Fruit fly (Drosophila melanogaster) whole organism, embryonic: Measurements from ENCODE around the gene RhoGAP93B.

Experiments used
- Adf1 ChIP-seq: fragments of 200-800 bp; sonication (Bioruptor generic); IDR thresholded peaks from 2 replicates; pipeline ENCODE4 v1.3.6; 2022; ENCODE audit warnings: missing biosample characterization, missing genetic modification characterization
- CG10654 ChIP-seq: fragments of 200-800 bp; sonication (Bioruptor generic); optimal IDR thresholded peaks from 2 replicates; lab custom pipeline; 2016; ENCODE audit warnings: missing biosample characterization, missing genetic modification characterization
- CG11695 ChIP-seq: fragments of 200-800 bp; sonication (Bioruptor generic); IDR thresholded peaks from 3 replicates; pipeline ENCODE4 v1.3.6; 2022; ENCODE audit warnings: missing biosample characterization, missing genetic modification characterization
- CG12299 ChIP-seq: fragments of 200-800 bp; sonication (Bioruptor generic); optimal IDR thresholded peaks from 2 replicates; lab custom pipeline; 2018; ENCODE audit warnings: missing biosample characterization, mild to moderate bottlenecking, missing genetic modification characterization
- CG14014 ChIP-seq: fragments of 200-800 bp; sonication (Bioruptor generic); IDR thresholded peaks from 2 replicates; pipeline ENCODE4 v1.3.6; 2022; ENCODE audit warnings: missing biosample characterization, missing genetic modification characterization
- CG15269 ChIP-seq: fragments of 200-800 bp; sonication (Bioruptor generic); optimal IDR thresholded peaks from 2 replicates; lab custom pipeline; 2018; ENCODE audit warnings: missing biosample characterization, mild to moderate bottlenecking, missing genetic modification characterization, moderate library complexity
- CG15696 ChIP-seq: fragments of 200-800 bp; sonication (Bioruptor generic); optimal IDR thresholded peaks from 2 replicates; lab custom pipeline; 2019; ENCODE audit warnings: missing biosample characterization, mild to moderate bottlenecking, missing genetic modification characterization, moderate library complexity
- CG18011 ChIP-seq: fragments of 200-800 bp; sonication (Bioruptor generic); optimal IDR thresholded peaks from 2 replicates; lab custom pipeline; 2017; ENCODE audit warnings: missing biosample characterization, missing genetic modification characterization, mild to moderate bottlenecking, moderate library complexity, missing genotype
- CG18476 ChIP-seq: fragments of 200-800 bp; sonication (Bioruptor generic); optimal IDR thresholded peaks from 2 replicates; lab custom pipeline; 2016; ENCODE audit warnings: missing biosample characterization, mild to moderate bottlenecking, missing genetic modification characterization
- CG2129 ChIP-seq: fragments of 200-800 bp; sonication (Bioruptor generic); IDR thresholded peaks from 2 replicates; pipeline ENCODE4 v1.3.6; 2022; ENCODE audit warnings: missing biosample characterization, missing genetic modification characterization; ENCODE audit not compliant: partially characterized antibody
- CG33213 ChIP-seq: fragments of 200-800 bp; sonication (Bioruptor generic); optimal IDR thresholded peaks from 3 replicates; lab custom pipeline; 2016; ENCODE audit warnings: missing biosample characterization, missing genetic modification characterization
- CG3407 ChIP-seq: fragments of 200-800 bp; sonication (Bioruptor generic); optimal IDR thresholded peaks from 2 replicates; lab custom pipeline; 2018; ENCODE audit warnings: missing biosample characterization, mild to moderate bottlenecking, missing genetic modification characterization
- CG42726 ChIP-seq: fragments of 200-800 bp; sonication (Bioruptor generic); IDR thresholded peaks from 2 replicates; pipeline ENCODE4 v1.3.6; 2022; ENCODE audit warnings: missing biosample characterization, missing genetic modification characterization; ENCODE audit not compliant: partially characterized antibody
- CG4282 ChIP-seq: fragments of 200-800 bp; sonication (Bioruptor generic); optimal IDR thresholded peaks from 2 replicates; lab custom pipeline; 2016; ENCODE audit warnings: missing biosample characterization, missing genetic modification characterization
- CG4404 ChIP-seq: fragments of 200-800 bp; sonication (Bioruptor generic); IDR thresholded peaks from 2 replicates; pipeline ENCODE4 v1.3.6; 2022; ENCODE audit warnings: missing biosample characterization, missing genetic modification characterization
- CG4617 ChIP-seq: fragments of 200-800 bp; sonication (Bioruptor generic); optimal IDR thresholded peaks from 3 replicates; lab custom pipeline; 2016; ENCODE audit warnings: missing biosample characterization, missing genetic modification characterization, borderline replicate concordance
- CG7786 ChIP-seq: fragments of 200-800 bp; sonication (Bioruptor generic); optimal IDR thresholded peaks from 2 replicates; lab custom pipeline; 2016; ENCODE audit warnings: missing biosample characterization, missing genetic modification characterization
- CG7987 ChIP-seq: fragments of 200-800 bp; sonication (Bioruptor generic); optimal IDR thresholded peaks from 2 replicates; lab custom pipeline; 2018; ENCODE audit warnings: missing biosample characterization, mild to moderate bottlenecking, missing genetic modification characterization, moderate library complexity
- CG9817 ChIP-seq: fragments of 200-800 bp; sonication (Bioruptor generic); optimal IDR thresholded peaks from 2 replicates; lab custom pipeline; 2018; ENCODE audit warnings: missing biosample characterization, mild to moderate bottlenecking, missing genetic modification characterization, moderate library complexity
- D ChIP-seq, 2 experiments: fragments of 200-800 bp in 1 of 2; fragments of >200 bp in 1 of 2; sonication (Bioruptor generic) in 1 of 2; optimal IDR thresholded peaks; 2 replicates in 1 of 2; 3 replicates in 1 of 2; lab custom pipeline; 2017; ENCODE audit warnings: mild to moderate bottlenecking in 1 of 2, missing biosample characterization in 1 of 2, missing genetic modification characterization in 1 of 2, missing genetic modification reagents in 1 of 2
- Dref ChIP-seq: fragments of 200-800 bp; sonication (Bioruptor generic); IDR thresholded peaks from 2 replicates; pipeline ENCODE4 v1.3.6; 2022; ENCODE audit warnings: missing biosample characterization, missing genetic modification characterization
- E2f1 ChIP-seq: fragments of 200-800 bp; sonication (Bioruptor generic); IDR thresholded peaks from 2 replicates; pipeline ENCODE4 v1.3.6; 2022; ENCODE audit warnings: missing biosample characterization, missing genetic modification characterization
- Fer1 ChIP-seq: fragments of 200-800 bp; sonication (Bioruptor generic); optimal IDR thresholded peaks from 2 replicates; lab custom pipeline; 2017; ENCODE audit warnings: missing biosample characterization, mild to moderate bottlenecking, missing genetic modification characterization
- H2.0 ChIP-seq: fragments of 200-800 bp; sonication (Bioruptor generic); IDR thresholded peaks from 2 replicates; pipeline ENCODE4 v1.3.6; 2022; ENCODE audit warnings: missing biosample characterization, missing genetic modification characterization
- Hey ChIP-seq: fragments of 200-800 bp; sonication (Bioruptor generic); optimal IDR thresholded peaks from 3 replicates; lab custom pipeline; 2018; ENCODE audit warnings: missing biosample characterization, mild to moderate bottlenecking, missing genetic modification characterization
- Hr39 ChIP-seq: fragments of >200 bp; optimal IDR thresholded peaks from 2 replicates; lab custom pipeline; 2017
- Nf-YB ChIP-seq: fragments of 200-800 bp; sonication (Bioruptor generic); optimal IDR thresholded peaks from 3 replicates; lab custom pipeline; 2019; ENCODE audit warnings: missing biosample characterization, mild to moderate bottlenecking, missing genetic modification characterization, moderate library complexity
- Oli ChIP-seq: fragments of 200-800 bp; sonication (Bioruptor generic); optimal IDR thresholded peaks from 2 replicates; lab custom pipeline; 2018; ENCODE audit warnings: missing biosample characterization, mild to moderate bottlenecking, missing genetic modification characterization, moderate library complexity
- Scr ChIP-seq: fragments of 200-800 bp; sonication (Bioruptor generic); IDR thresholded peaks from 2 replicates; pipeline ENCODE4 v1.3.6; 2022; ENCODE audit warnings: missing biosample characterization, missing genetic modification characterization; ENCODE audit not compliant: partially characterized antibody
- Spps ChIP-seq: fragments of 200-800 bp; sonication (Bioruptor generic); optimal IDR thresholded peaks from 2 replicates; lab custom pipeline; 2018; ENCODE audit warnings: missing biosample characterization, mild to moderate bottlenecking, missing genetic modification characterization
- Stat92E ChIP-seq, 3 experiments: fragments of >200 bp in 2 of 3; fragments of 200-800 bp in 1 of 3; sonication (Bioruptor generic) in 1 of 3; optimal IDR thresholded peaks; 2 replicates each; lab custom pipeline; 2017 to 2019; ENCODE audit warnings: missing biosample characterization in 3 of 3, missing genetic modification characterization in 3 of 3, mild to moderate bottlenecking in 1 of 3, moderate library complexity in 1 of 3
- abd-A ChIP-seq: fragments of 200-800 bp; sonication (Bioruptor generic); optimal IDR thresholded peaks from 3 replicates; lab custom pipeline; 2019; ENCODE audit warnings: missing biosample characterization, mild to moderate bottlenecking, missing genetic modification characterization, moderate library complexity
- amos ChIP-seq: fragments of 200-800 bp; sonication (Bioruptor generic); IDR thresholded peaks from 2 replicates; pipeline ENCODE4 v1.3.6; 2022; ENCODE audit warnings: missing biosample characterization, missing genetic modification characterization; ENCODE audit not compliant: partially characterized antibody
- ash1 ChIP-seq: fragments of 200-800 bp; sonication (Bioruptor generic); optimal IDR thresholded peaks from 2 replicates; lab custom pipeline; 2018; ENCODE audit warnings: missing biosample characterization, mild to moderate bottlenecking, missing genetic modification characterization
- bab2 ChIP-seq: fragments of 200-800 bp; sonication (Bioruptor generic); optimal IDR thresholded peaks from 2 replicates; lab custom pipeline; 2016; ENCODE audit warnings: missing biosample characterization, missing genetic modification characterization
- cad ChIP-seq: fragments of >200 bp; optimal IDR thresholded peaks from 2 replicates; lab custom pipeline; 2017; ENCODE audit warnings: missing biosample characterization, missing genetic modification characterization
- crol ChIP-seq: fragments of 200-800 bp; sonication (Bioruptor generic); IDR thresholded peaks from 2 replicates; pipeline ENCODE4 v1.3.6; 2022; ENCODE audit warnings: missing biosample characterization, missing genetic modification characterization
- dimm ChIP-seq: fragments of 200-800 bp; sonication (Bioruptor generic); IDR thresholded peaks from 2 replicates; pipeline ENCODE4 v1.3.6; 2022; ENCODE audit warnings: missing biosample characterization, missing genetic modification characterization
- dmrt11E ChIP-seq: fragments of 200-800 bp; sonication (Bioruptor generic); optimal IDR thresholded peaks from 3 replicates; lab custom pipeline; 2018; ENCODE audit warnings: missing biosample characterization, mild to moderate bottlenecking, missing genetic modification characterization, moderate library complexity
- dpn ChIP-seq, 2 experiments: fragments of 200-800 bp; sonication (Bioruptor generic); optimal IDR thresholded peaks; 3 replicates each; lab custom pipeline; 2016; ENCODE audit warnings: missing biosample characterization in 2 of 2, missing genetic modification characterization in 2 of 2
- dysf ChIP-seq: fragments of 200-800 bp; sonication (Bioruptor generic); IDR thresholded peaks from 3 replicates; pipeline ENCODE4 v1.3.6; 2022; ENCODE audit warnings: missing biosample characterization, missing genetic modification characterization
- fru ChIP-seq: fragments of >200 bp; optimal IDR thresholded peaks from 2 replicates; lab custom pipeline; 2017
- gsb-n ChIP-seq: fragments of 200-800 bp; sonication (Bioruptor generic); optimal IDR thresholded peaks from 3 replicates; lab custom pipeline; 2018; ENCODE audit warnings: missing biosample characterization, mild to moderate bottlenecking, missing genetic modification characterization
- lbe ChIP-seq: fragments of 200-800 bp; sonication (Bioruptor generic); optimal IDR thresholded peaks from 2 replicates; lab custom pipeline; 2016; ENCODE audit warnings: missing biosample characterization, mild to moderate bottlenecking, missing genetic modification characterization
- maf-S ChIP-seq: fragments of 200-800 bp; sonication (Bioruptor generic); optimal IDR thresholded peaks from 2 replicates; lab custom pipeline; 2016; ENCODE audit warnings: missing biosample characterization, missing genetic modification characterization
- repo ChIP-seq: fragments of 200-800 bp; sonication (Bioruptor generic); optimal IDR thresholded peaks from 2 replicates; lab custom pipeline; 2016; ENCODE audit warnings: missing biosample characterization, missing genetic modification characterization
- slou ChIP-seq: fragments of 200-800 bp; sonication (Bioruptor generic); optimal IDR thresholded peaks from 3 replicates; lab custom pipeline; 2016; ENCODE audit warnings: missing biosample characterization, missing genetic modification characterization
- sr ChIP-seq: fragments of 200-800 bp; sonication (Bioruptor generic); IDR thresholded peaks from 3 replicates; pipeline ENCODE4 v1.3.6; 2022; ENCODE audit warnings: missing biosample characterization, missing genetic modification characterization
- tap ChIP-seq: fragments of 200-800 bp; optimal IDR thresholded peaks from 3 replicates; lab custom pipeline; 2019; ENCODE audit warnings: missing biosample characterization, mild to moderate bottlenecking, missing genetic modification characterization, moderate library complexity
- unc-4 ChIP-seq: fragments of 200-800 bp; sonication (Bioruptor generic); IDR thresholded peaks from 2 replicates; pipeline ENCODE4 v1.3.6; 2022; ENCODE audit warnings: missing biosample characterization, missing genetic modification characterization; ENCODE audit not compliant: partially characterized antibody
- unpg ChIP-seq: fragments of 200-800 bp; sonication (Bioruptor generic); optimal IDR thresholded peaks from 3 replicates; lab custom pipeline; 2018; ENCODE audit warnings: missing biosample characterization, mild to moderate bottlenecking, missing genetic modification characterization, moderate library complexity

Gene RhoGAP93B

dm6 chr3R:21140458-21140857, 42.8 kb upstream of the RhoGAP93B start, which contains the start of gene SNF4Agamma (continued):
- TF ChIP-seq Dref (peak; percentile 63), CG4282 (GFP tag; lab: Kevin White, UChicago) (no peak), fru (lab: Kevin White, UChicago) (no peak), dmrt11E (tag; lab: Kevin White, UChicago) (no peak), Nf-YB (no peak), Hey (no peak), E2f1 (GFP tag; lab: Robert Waterston, UW) (no peak), dysf (GFP tag; lab: Robert Waterston, UW) (no peak), sr (GFP tag; lab: Robert Waterston, UW) (no peak), CG14014 (GFP tag; lab: Robert Waterston, UW) (no peak), CG2129 (GFP tag; lab: Robert Waterston, UW) (peak; percentile 60), dimm (no peak), D (optimal IDR thresholded peaks at IDR 0.05; lab: Kevin White, UChicago) (no peak), D (GFP tag; optimal IDR thresholded peaks at IDR 0.05; lab: Kevin White, UChicago) (no peak), CG33213 (peak; percentile 10), unpg (no peak), Oli (tag; lab: Kevin White, UChicago) (no peak), H2.0 (no peak), unc-4 (GFP tag; lab: Robert Waterston, UW) (peak; percentile 78), CG4404 (GFP tag; lab: Robert Waterston, UW) (no peak), CG15269 (tag; lab: Kevin White, UChicago) (no peak), CG18011 (GFP tag; lab: Kevin White, UChicago) (peak; percentile 97), CG9817 (tag; lab: Kevin White, UChicago) (peak; percentile 45), CG10654 (GFP tag; lab: Kevin White, UChicago) (peak; percentile 22), Hr39 (lab: Kevin White, UChicago) (no peak), Scr (GFP tag; lab: Robert Waterston, UW) (peak; percentile 77), CG15696 (no peak), maf-S (GFP tag; lab: Kevin White, UChicago) (peak; percentile 9), Fer1 (no peak), amos (GFP tag; lab: Robert Waterston, UW) (peak; percentile 76; the same call in 1 of the 2 replicates), abd-A (tag; lab: Kevin White, UChicago) (no peak), CG18476 (no peak), bab2 (GFP tag; lab: Kevin White, UChicago) (peak; percentile 14), repo (GFP tag; lab: Kevin White, UChicago) (no peak), CG12299 (tag; lab: Kevin White, UChicago) (peak; percentile 57), Spps (no peak), CG3407 (GFP tag; lab: Kevin White, UChicago) (no peak), dpn (GFP tag; optimal IDR thresholded peaks at IDR 0.05; lab: Kevin White, UChicago) (peak in 1 of 2 experiments; percentile 27), crol (GFP tag; lab: Robert Waterston, UW) (no peak), slou (GFP tag; lab: Kevin White, UChicago) (no peak), cad (no peak), CG11695 (no peak), lbe (GFP tag; lab: Kevin White, UChicago) (no peak), ash1 (no peak), Adf1 (no peak), CG4617 (GFP tag; lab: Kevin White, UChicago) (no peak), tap (peak; percentile 10), Stat92E (GFP tag; optimal IDR thresholded peaks at IDR 0.05; lab: Kevin White, UChicago) (no peak), gsb-n (tag; lab: Kevin White, UChicago) (peak; percentile 67), CG42726 (GFP tag; lab: Robert Waterston, UW) (no peak), CG7786 (no peak), CG7987 (no peak)
